Worm (Caenorhabditis elegans) whole organism, mixed stage, embryonic: ENCODE results near the gene T26A5.8.

Source experiments
- M03D4.4 ChIP-seq: sonication (generic microtip); optimal IDR thresholded peaks from 2 replicates; lab custom pipeline; 2017; ENCODE audit warnings: mild to moderate bottlenecking, missing genetic modification characterization, missing compliant biosample characterization
- blmp-1 ChIP-seq: fragments of 150-350 bp; optimal IDR thresholded peaks from 2 replicates; lab custom pipeline; 2014; ENCODE audit warnings: missing biosample characterization, missing genetic modification characterization
- ceh-39 ChIP-seq: fragments of 150-350 bp; optimal IDR thresholded peaks from 2 replicates; lab custom pipeline; 2014; ENCODE audit warnings: missing biosample characterization, missing genetic modification characterization
- ceh-43 ChIP-seq: fragments of 200-800 bp; sonication (Bioruptor generic); optimal IDR thresholded peaks from 2 replicates; lab custom pipeline; 2018; ENCODE audit warnings: mild to moderate bottlenecking, missing genetic modification characterization, moderate library complexity, missing compliant biosample characterization
- ceh-83 ChIP-seq: fragments of 200-800 bp; sonication (Bioruptor generic); optimal IDR thresholded peaks from 2 replicates; lab custom pipeline; 2018; ENCODE audit warnings: mild to moderate bottlenecking, missing genetic modification characterization, missing compliant biosample characterization
- ces-1 ChIP-seq: fragments of 150-350 bp; optimal IDR thresholded peaks from 2 replicates; lab custom pipeline; 2014; ENCODE audit warnings: missing biosample characterization, missing genetic modification reagents, missing genetic modification characterization
- cnd-1 ChIP-seq: fragments of 200-800 bp; sonication (Bioruptor generic); optimal IDR thresholded peaks from 2 replicates; lab custom pipeline; 2018; ENCODE audit warnings: mild to moderate bottlenecking, missing genetic modification characterization, missing compliant biosample characterization
- drap-1 ChIP-seq: fragments of 200-800 bp; sonication (Bioruptor generic); optimal IDR thresholded peaks from 3 replicates; lab custom pipeline; 2018; ENCODE audit warnings: mild to moderate bottlenecking, missing genetic modification characterization, missing compliant biosample characterization
- elt-1 ChIP-seq: sonication (generic microtip); optimal IDR thresholded peaks from 2 replicates; lab custom pipeline; 2017; ENCODE audit warnings: missing genetic modification characterization, mild to moderate bottlenecking, missing compliant biosample characterization, antibody characterized with exemption, moderate library complexity, borderline replicate concordance; ENCODE audit not compliant: insufficient read depth
- elt-3 ChIP-seq: fragments of 150-350 bp; optimal IDR thresholded peaks from 2 replicates; lab custom pipeline; 2014; ENCODE audit warnings: missing biosample characterization, missing genetic modification characterization
- flh-1 ChIP-seq: fragments of 200-800 bp; sonication (Bioruptor generic); optimal IDR thresholded peaks from 2 replicates; lab custom pipeline; 2018; ENCODE audit warnings: mild to moderate bottlenecking, missing genetic modification characterization, moderate library complexity, missing compliant biosample characterization
- ham-2 ChIP-seq: fragments of 200-800 bp; sonication (Bioruptor generic); optimal IDR thresholded peaks from 2 replicates; lab custom pipeline; 2018; ENCODE audit warnings: mild to moderate bottlenecking, missing genetic modification characterization, missing compliant biosample characterization
- hlh-1 ChIP-seq: fragments of 150-350 bp; optimal IDR thresholded peaks from 2 replicates; lab custom pipeline; 2014; ENCODE audit warnings: missing biosample characterization, missing genetic modification reagents, missing genetic modification characterization
- lin-13 ChIP-seq: fragments of 150-350 bp; optimal IDR thresholded peaks from 2 replicates; lab custom pipeline; 2014; ENCODE audit warnings: missing biosample characterization, missing genetic modification characterization
- lsy-2 ChIP-seq: fragments of 150-350 bp; optimal IDR thresholded peaks from 2 replicates; lab custom pipeline; 2014; ENCODE audit warnings: missing biosample characterization, missing genetic modification characterization
- mab-5 ChIP-seq: fragments of 150-350 bp; optimal IDR thresholded peaks from 2 replicates; lab custom pipeline; 2014; ENCODE audit warnings: missing biosample characterization, missing genetic modification characterization
- mep-1 ChIP-seq: fragments of 150-350 bp; optimal IDR thresholded peaks from 2 replicates; lab custom pipeline; 2017; ENCODE audit warnings: missing biosample characterization, missing genetic modification reagents, missing genetic modification characterization, inconsistent platforms
- mls-2 ChIP-seq: sonication (generic microtip); optimal IDR thresholded peaks from 2 replicates; lab custom pipeline; 2016; ENCODE audit warnings: mild to moderate bottlenecking, missing genetic modification characterization, moderate library complexity, missing compliant biosample characterization
- nhr-12 ChIP-seq: fragments of 150-350 bp; optimal IDR thresholded peaks from 2 replicates; lab custom pipeline; 2014; ENCODE audit warnings: missing biosample characterization, missing genetic modification characterization
- nhr-2 ChIP-seq: fragments of 150-350 bp; optimal IDR thresholded peaks from 2 replicates; lab custom pipeline; 2014; ENCODE audit warnings: missing biosample characterization, missing genetic modification characterization
- nhr-237 ChIP-seq: fragments of 150-350 bp; optimal IDR thresholded peaks from 2 replicates; lab custom pipeline; 2014; ENCODE audit warnings: missing biosample characterization, missing genetic modification characterization
- nhr-28 ChIP-seq: fragments of 150-350 bp; optimal IDR thresholded peaks from 2 replicates; lab custom pipeline; 2014; ENCODE audit warnings: missing biosample characterization, missing genetic modification characterization
- nhr-76 ChIP-seq: sonication (generic microtip); optimal IDR thresholded peaks from 2 replicates; lab custom pipeline; 2017; ENCODE audit warnings: missing biosample characterization, missing genetic modification characterization
- pha-4 ChIP-seq: fragments of 150-350 bp; optimal IDR thresholded peaks from 2 replicates; lab custom pipeline; 2018; ENCODE audit warnings: missing biosample characterization, missing genetic modification reagents, missing genetic modification characterization
- sem-2 ChIP-seq: fragments of 200-800 bp; sonication (Bioruptor generic); optimal IDR thresholded peaks from 2 replicates; lab custom pipeline; 2018; ENCODE audit warnings: mild to moderate bottlenecking, missing genetic modification characterization, missing compliant biosample characterization
- snpc-4 ChIP-seq: fragments of 150-350 bp; optimal IDR thresholded peaks from 2 replicates; lab custom pipeline; 2014; ENCODE audit warnings: missing biosample characterization, missing genetic modification characterization
- sptf-1 ChIP-seq: sonication (generic microtip); optimal IDR thresholded peaks from 2 replicates; lab custom pipeline; 2017; ENCODE audit warnings: mild to moderate bottlenecking, missing genetic modification characterization, moderate library complexity, missing compliant biosample characterization
- tbx-8 ChIP-seq: fragments of 200-800 bp; sonication (Bioruptor generic); optimal IDR thresholded peaks from 2 replicates; lab custom pipeline; 2018; ENCODE audit warnings: mild to moderate bottlenecking, missing genetic modification characterization, moderate library complexity, missing compliant biosample characterization
- unc-120 ChIP-seq: sonication (generic microtip); optimal IDR thresholded peaks from 2 replicates; lab custom pipeline; 2017; ENCODE audit warnings: missing genetic modification characterization, missing compliant biosample characterization; ENCODE audit not compliant: poor library complexity, severe bottlenecking
- unc-39 ChIP-seq: fragments of 150-350 bp; optimal IDR thresholded peaks from 2 replicates; lab custom pipeline; 2014; ENCODE audit warnings: missing biosample characterization, missing genetic modification characterization
- unc-62 ChIP-seq: fragments of 150-350 bp; optimal IDR thresholded peaks from 2 replicates; lab custom pipeline; 2014; ENCODE audit warnings: missing biosample characterization, missing genetic modification reagents, missing genetic modification characterization
- ztf-11 ChIP-seq: fragments of 150-350 bp; optimal IDR thresholded peaks from 2 replicates; lab custom pipeline; 2014; ENCODE audit warnings: missing biosample characterization, missing genetic modification characterization

The T26A5.8 gene

DNA sequence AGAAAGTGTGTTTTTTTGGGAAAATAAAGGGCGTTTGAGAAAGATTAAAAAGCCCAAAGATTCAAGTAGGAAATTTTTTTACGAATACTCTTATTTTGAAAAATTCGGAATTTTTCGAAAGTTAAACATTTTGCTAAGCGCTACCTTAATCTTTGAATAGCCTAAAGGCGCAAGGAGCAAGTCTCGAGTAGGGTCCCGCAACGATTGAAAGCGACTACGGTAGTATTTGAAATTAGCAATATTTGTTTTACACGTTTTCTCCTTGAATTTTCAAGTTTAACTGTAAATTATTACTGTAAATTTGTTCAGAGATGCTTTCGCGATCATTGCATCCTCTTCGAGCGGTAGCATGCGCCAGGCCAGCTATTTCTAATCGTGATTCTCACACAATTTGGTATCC is 2.3 kb upstream of the T26A5.8 start, which contains the start of gene nduf-2.2:
nduf-2.2 (plus strand) TSS at position 310 of the 400 bp plus-strand sequence.
- TF ChIP-seq snpc-4 (tag; lab: Kevin White, UChicago) (no peak), ceh-39 (tag; lab: Kevin White, UChicago) (no peak), sem-2 (GFP tag; lab: Kevin White, UChicago) (no peak), nhr-76 (tag; lab: Kevin White, UChicago) (no peak), pha-4 (no peak), ces-1 (GFP tag; lab: Kevin White, UChicago) (no peak), drap-1 (GFP tag; lab: Kevin White, UChicago) (no peak), lsy-2 (tag; lab: Kevin White, UChicago) (no peak), elt-1 (tag; lab: Kevin White, UChicago) (no peak), nhr-28 (tag; lab: Kevin White, UChicago) (no peak)

DNA sequence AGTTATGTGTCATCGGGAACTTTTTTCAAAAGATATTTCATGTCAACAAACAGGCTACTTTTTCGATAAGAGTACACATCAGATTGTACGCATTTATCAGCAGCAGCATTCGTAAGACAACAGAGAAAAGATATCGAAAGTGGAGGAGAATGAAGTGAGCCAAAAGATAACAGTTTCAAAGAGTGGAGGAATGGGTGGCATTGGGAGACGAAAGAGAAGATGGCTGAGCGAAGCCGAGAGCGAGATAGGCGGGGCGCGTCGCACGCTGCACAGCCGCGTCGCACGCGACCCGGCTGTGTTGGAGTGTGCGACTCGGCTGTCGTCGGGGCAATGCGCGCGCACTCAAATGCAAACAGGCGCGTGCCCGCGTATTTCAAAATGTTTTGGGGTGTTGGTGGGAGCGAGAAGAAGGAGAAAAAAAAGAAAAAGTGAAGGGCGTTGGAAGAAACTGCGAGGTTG is 1.5 kb upstream of the T26A5.8 start:
- TF ChIP-seq ham-2 (peak; percentile 27), nhr-237 (peak; percentile 48), sptf-1 (tag; lab: Kevin White, UChicago) (peak; percentile 66), unc-62 (GFP tag; lab: Kevin White, UChicago) (no peak), nhr-76 (tag; lab: Kevin White, UChicago) (no peak), M03D4.4 (tag; lab: Kevin White, UChicago) (peak; percentile 64), drap-1 (GFP tag; lab: Kevin White, UChicago) (peak; percentile 22), ceh-83 (GFP tag; lab: Kevin White, UChicago) (no peak), nhr-12 (no peak), lsy-2 (tag; lab: Kevin White, UChicago) (no peak), pha-4 (peak; percentile 39), unc-120 (tag; lab: Kevin White, UChicago) (peak; percentile 72), sem-2 (GFP tag; lab: Kevin White, UChicago) (no peak), hlh-1 (tag; lab: Kevin White, UChicago) (peak; percentile 46), cnd-1 (tag; lab: Kevin White, UChicago) (no peak), mab-5 (tag; lab: Kevin White, UChicago) (no peak)

DNA sequence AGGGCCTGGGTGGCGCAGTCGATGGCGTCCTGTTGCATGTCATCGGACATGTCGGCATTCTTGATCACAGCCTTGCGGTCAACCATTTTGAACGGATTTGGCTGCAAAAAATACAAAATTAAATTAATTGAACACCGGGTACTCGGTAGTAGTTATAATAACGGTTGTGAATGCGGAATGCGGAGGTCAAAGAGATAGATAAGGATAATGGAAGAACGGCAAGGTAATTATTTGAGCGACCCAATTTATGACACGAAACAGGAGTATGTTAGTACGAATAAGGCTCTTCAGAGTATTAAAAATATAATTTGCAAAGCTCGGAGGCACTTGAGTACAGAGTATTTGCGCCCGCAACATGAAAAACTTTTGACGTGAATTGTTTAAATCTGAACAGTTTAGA is 1.0 kb upstream of the T26A5.8 start, which contains the start of gene dlc-1:
dlc-1 (minus strand) TSS at position 101 of the 400 bp plus-strand sequence.
- TF ChIP-seq ztf-11 (tag; lab: Kevin White, UChicago): no peak
- no peak for TF ChIP-seq mep-1
- TF ChIP-seq mls-2 (tag; lab: Kevin White, UChicago): no peak
- TF ChIP-seq drap-1 (GFP tag; lab: Kevin White, UChicago): no peak
- TF ChIP-seq tbx-8 (GFP tag; lab: Kevin White, UChicago): no peak
- TF ChIP-seq nhr-76 (tag; lab: Kevin White, UChicago): no peak
- TF ChIP-seq ham-2: no peak
- no peak for TF ChIP-seq nhr-12
- TF ChIP-seq flh-1 (GFP tag; lab: Kevin White, UChicago): no peak
- TF ChIP-seq lin-13: no peak
- no peak for TF ChIP-seq sptf-1 (tag; lab: Kevin White, UChicago)
- no peak for TF ChIP-seq snpc-4 (tag; lab: Kevin White, UChicago)
- TF ChIP-seq ceh-43 (GFP tag; lab: Kevin White, UChicago): no peak
- no peak for TF ChIP-seq cnd-1 (tag; lab: Kevin White, UChicago)
- no peak for TF ChIP-seq nhr-237
- no peak for TF ChIP-seq blmp-1 (tag; lab: Kevin White, UChicago)
- TF ChIP-seq unc-39 (tag; lab: Kevin White, UChicago): no peak
- TF ChIP-seq lsy-2 (tag; lab: Kevin White, UChicago): no peak
- no peak for TF ChIP-seq M03D4.4 (tag; lab: Kevin White, UChicago)
- TF ChIP-seq elt-3 (tag; lab: Kevin White, UChicago): no peak

DNA sequence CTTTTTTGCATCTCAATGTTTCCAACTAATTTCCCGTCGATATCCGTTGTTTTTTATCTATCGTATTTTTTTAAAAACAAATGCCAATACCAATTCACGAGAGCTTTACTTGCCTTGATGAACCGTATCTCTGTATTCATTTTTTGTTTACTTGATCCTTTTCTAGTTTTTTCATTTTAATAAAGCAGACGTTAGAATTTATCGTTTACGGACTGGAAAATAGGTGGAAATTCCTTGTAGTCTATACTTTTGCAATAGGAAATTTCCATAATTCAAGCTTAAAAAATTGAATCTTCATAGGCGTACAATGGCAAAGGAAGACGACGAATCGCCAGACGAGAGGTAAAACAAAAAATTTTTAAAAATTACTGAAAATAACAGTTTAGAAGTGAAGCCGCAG is 2.8 kb downstream of the T26A5.8 start, which contains the start of gene algn-1:
algn-1 (plus strand) TSS at position 301 of the 400 bp plus-strand sequence.
- TF ChIP-seq ceh-39 (tag; lab: Kevin White, UChicago) (no peak), elt-1 (tag; lab: Kevin White, UChicago) (no peak), nhr-2 (no peak), elt-3 (tag; lab: Kevin White, UChicago) (no peak), nhr-237 (no peak), ham-2 (no peak), mab-5 (tag; lab: Kevin White, UChicago) (no peak), nhr-28 (tag; lab: Kevin White, UChicago) (no peak), flh-1 (GFP tag; lab: Kevin White, UChicago) (no peak), ceh-43 (GFP tag; lab: Kevin White, UChicago) (no peak), pha-4 (no peak), ces-1 (GFP tag; lab: Kevin White, UChicago) (no peak), hlh-1 (tag; lab: Kevin White, UChicago) (no peak), drap-1 (GFP tag; lab: Kevin White, UChicago) (no peak), unc-120 (tag; lab: Kevin White, UChicago) (no peak), ztf-11 (tag; lab: Kevin White, UChicago) (no peak), lin-13 (no peak), cnd-1 (tag; lab: Kevin White, UChicago) (no peak), mls-2 (tag; lab: Kevin White, UChicago) (no peak)
